Fruit fly (Drosophila melanogaster) whole organism: ENCODE measurements around the gene Sb.

ENCODE experiments used
- CG8478 ChIP-seq: fragments of >200 bp; optimal IDR thresholded peaks from 2 replicates; lab custom pipeline; 2018; ENCODE audit warnings: inconsistent platforms
- EcR ChIP-seq, 2 experiments: fragments of >200 bp; optimal IDR thresholded peaks; 2 replicates each; lab custom pipeline; 2017; ENCODE audit warnings: missing biosample characterization in 2 of 2, missing genetic modification characterization in 2 of 2, missing genetic modification reagents in 2 of 2
- pan ChIP-seq: fragments of >200 bp; optimal IDR thresholded peaks from 2 replicates; lab custom pipeline; 2017
- psq ChIP-seq: fragments of >200 bp; optimal IDR thresholded peaks from 2 replicates; lab custom pipeline; 2017
- usp ChIP-seq: fragments of >200 bp; optimal IDR thresholded peaks from 2 replicates; lab custom pipeline; 2017; ENCODE audit warnings: missing biosample characterization, missing genetic modification characterization, mixed read lengths

DNA sequence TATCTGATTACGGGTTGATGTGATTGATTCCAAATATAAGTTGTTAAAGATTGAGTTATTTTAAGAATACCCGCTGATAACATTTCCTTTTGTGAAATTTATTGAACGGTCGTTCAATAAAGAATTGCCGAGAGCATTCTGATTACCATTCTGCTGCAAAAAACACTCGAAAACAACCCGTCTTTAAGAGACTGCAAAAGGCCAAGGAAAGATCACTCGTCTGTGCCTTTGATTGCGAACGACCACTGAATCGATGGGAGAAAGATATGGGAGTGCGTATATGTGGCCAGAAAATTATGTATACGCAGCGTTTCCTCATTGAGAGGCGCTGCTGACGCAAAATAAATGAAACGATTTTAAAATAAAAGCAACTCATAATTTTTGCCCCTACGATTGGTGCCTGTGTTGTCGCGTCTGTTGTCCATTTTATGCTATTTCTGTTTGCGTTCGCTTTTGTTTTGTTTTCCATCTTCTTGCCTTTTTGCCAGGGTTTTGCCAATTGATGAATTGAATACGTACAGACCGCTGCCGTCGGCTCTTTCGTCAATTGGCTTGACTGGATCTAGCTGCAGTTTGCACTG lies 74.3 kb downstream of the Sb start:
- TF ChIP-seq usp (GFP tag; lab: Kevin White, UChicago) (no peak), psq (lab: Kevin White, UChicago) (no peak), CG8478 (lab: Kevin White, UChicago) (no peak), EcR (GFP tag; optimal IDR thresholded peaks at IDR 0.05; lab: Kevin White, UChicago) (no peak), pan (lab: Kevin White, UChicago) (no peak)
